Fruit fly (Drosophila melanogaster): Measurements from ENCODE around the gene Prm.

DNA sequence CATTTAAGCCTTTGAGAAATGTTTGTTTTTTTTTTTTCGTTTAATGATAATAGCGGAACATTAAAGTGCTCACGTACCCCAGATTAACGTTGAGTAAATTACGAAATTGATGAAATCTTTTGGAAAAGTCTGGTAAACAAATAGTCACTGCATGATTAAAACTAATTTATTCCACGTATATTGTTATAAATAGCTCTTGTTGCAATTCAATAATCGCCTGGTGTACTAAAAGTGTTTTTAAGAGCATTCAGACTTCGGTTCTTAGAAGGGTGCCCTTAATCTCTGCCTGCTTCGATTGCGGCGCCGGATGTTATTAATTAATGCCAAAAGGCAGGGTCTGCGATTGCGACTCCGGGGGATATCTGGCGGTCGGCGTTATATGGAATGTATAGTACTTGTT is 36.3 kb downstream of the Prm start:
- no peak for TF ChIP-seq Myc (optimal IDR thresholded peaks at IDR 0.05)
- no peak for TF ChIP-seq insv (optimal IDR thresholded peaks at IDR 0.05)
- TF ChIP-seq psq (optimal IDR thresholded peaks at IDR 0.05) = no peak

Measured in Kc167 (cell line).